Worm (Caenorhabditis elegans): ENCODE data around the gene nlp-49.

- TF ChIP-seq dmd-4 (tag; optimal IDR thresholded peaks at IDR 0.05) (no peak), nhr-23 (tag; optimal IDR thresholded peaks at IDR 0.05) (no peak), nhr-12 (tag; optimal IDR thresholded peaks at IDR 0.05) (no peak), nhr-237 (tag; optimal IDR thresholded peaks at IDR 0.05) (no peak), ztf-4 (tag; optimal IDR thresholded peaks at IDR 0.05) (no peak), elt-3 (tag; optimal IDR thresholded peaks at IDR 0.05) (no peak), lin-13 (GFP tag; optimal IDR thresholded peaks at IDR 0.05) (no peak), ztf-11 (tag; optimal IDR thresholded peaks at IDR 0.05) (no peak), unc-62 (GFP tag; optimal IDR thresholded peaks at IDR 0.05) (no peak), ama-1 (optimal IDR thresholded peaks at IDR 0.05) (no peak), mdl-1 (tag; optimal IDR thresholded peaks at IDR 0.05) (no peak), F13H6.1 (tag; optimal IDR thresholded peaks at IDR 0.05) (no peak), ceh-82 (tag; optimal IDR thresholded peaks at IDR 0.05) (no peak)
These were observed 34.9 kb upstream of the nlp-49 start for ce11 chrX:5869603-5870002.
